Worm (Caenorhabditis elegans) whole organism, late embryonic: Measurements from ENCODE around the gene C31H2.14.

Source experiments
- C08G9.2 ChIP-seq: sonication (generic microtip); optimal IDR thresholded peaks from 2 replicates; lab custom pipeline; 2016; ENCODE audit warnings: mild to moderate bottlenecking, missing genetic modification characterization, moderate library complexity, missing compliant biosample characterization
- C38D4.7 ChIP-seq: fragments of 200-800 bp; sonication (Bioruptor generic); optimal IDR thresholded peaks from 2 replicates; lab custom pipeline; 2018; ENCODE audit warnings: mild to moderate bottlenecking, missing genetic modification characterization, moderate library complexity, missing compliant biosample characterization
- F13H6.1 ChIP-seq: sonication (generic microtip); optimal IDR thresholded peaks from 2 replicates; lab custom pipeline; 2016; ENCODE audit warnings: missing genetic modification characterization, missing compliant biosample characterization
- K09A11.1 ChIP-seq: sonication (generic microtip); optimal IDR thresholded peaks from 2 replicates; lab custom pipeline; 2017; ENCODE audit warnings: antibody characterized with exemption, mild to moderate bottlenecking, missing genetic modification characterization, missing compliant biosample characterization; ENCODE audit not compliant: insufficient read depth
- T23F11.4 ChIP-seq: fragments of 200-800 bp; sonication (Bioruptor generic); optimal IDR thresholded peaks from 2 replicates; lab custom pipeline; 2018; ENCODE audit warnings: mild to moderate bottlenecking, missing genetic modification characterization, missing compliant biosample characterization
- ceh-14 ChIP-seq: sonication (generic microtip); optimal IDR thresholded peaks from 2 replicates; lab custom pipeline; 2016; ENCODE audit warnings: missing genotype, missing genetic modification characterization, missing compliant biosample characterization
- ceh-2 ChIP-seq: sonication (generic microtip); optimal IDR thresholded peaks from 2 replicates; lab custom pipeline; 2016; ENCODE audit warnings: missing genotype, missing genetic modification characterization, missing compliant biosample characterization
- ceh-30 ChIP-seq: fragments of 150-350 bp; optimal IDR thresholded peaks from 2 replicates; lab custom pipeline; 2014; ENCODE audit warnings: missing biosample characterization, missing genetic modification characterization
- ceh-31 ChIP-seq: sonication (generic microtip); optimal IDR thresholded peaks from 2 replicates; lab custom pipeline; 2016; ENCODE audit warnings: missing genetic modification characterization, missing compliant biosample characterization
- ceh-34 ChIP-seq: sonication (generic microtip); optimal IDR thresholded peaks from 2 replicates; lab custom pipeline; 2016; ENCODE audit warnings: mild to moderate bottlenecking, missing genetic modification characterization, missing compliant biosample characterization
- ceh-6 ChIP-seq: fragments of 200-800 bp; sonication (Bioruptor generic); optimal IDR thresholded peaks from 2 replicates; lab custom pipeline; 2018; ENCODE audit warnings: mild to moderate bottlenecking, missing genetic modification characterization, missing compliant biosample characterization
- che-1 ChIP-seq: sonication (generic microtip); optimal IDR thresholded peaks from 2 replicates; lab custom pipeline; 2016; ENCODE audit warnings: mild to moderate bottlenecking, missing genetic modification characterization, missing compliant biosample characterization
- dmd-4 ChIP-seq: sonication (generic microtip); optimal IDR thresholded peaks from 2 replicates; lab custom pipeline; 2016; ENCODE audit warnings: borderline replicate concordance, missing genetic modification characterization, missing compliant biosample characterization
- dve-1 ChIP-seq: sonication (generic microtip); optimal IDR thresholded peaks from 2 replicates; lab custom pipeline; 2017; ENCODE audit warnings: antibody characterized with exemption, mild to moderate bottlenecking, missing genetic modification characterization, missing compliant biosample characterization
- elt-2 ChIP-seq: sonication (generic microtip); optimal IDR thresholded peaks from 2 replicates; lab custom pipeline; 2016; ENCODE audit warnings: missing genetic modification reagents, missing genetic modification characterization, missing compliant biosample characterization
- elt-4 ChIP-seq: sonication (generic microtip); optimal IDR thresholded peaks from 2 replicates; lab custom pipeline; 2016; ENCODE audit warnings: missing genetic modification characterization, missing compliant biosample characterization
- ets-4 ChIP-seq: sonication (generic microtip); optimal IDR thresholded peaks from 2 replicates; lab custom pipeline; 2016; ENCODE audit warnings: missing genetic modification characterization, missing compliant biosample characterization
- fax-1 ChIP-seq: sonication (generic microtip); optimal IDR thresholded peaks from 2 replicates; lab custom pipeline; 2016; ENCODE audit warnings: missing genotype, missing genetic modification characterization, missing compliant biosample characterization
- fkh-10 ChIP-seq: fragments of 150-350 bp; optimal IDR thresholded peaks from 2 replicates; lab custom pipeline; 2014; ENCODE audit warnings: missing biosample characterization, missing genetic modification reagents, missing genetic modification characterization
- gmeb-2 ChIP-seq: sonication (generic microtip); optimal IDR thresholded peaks from 2 replicates; lab custom pipeline; 2016; ENCODE audit warnings: missing genetic modification characterization, inconsistent platforms, missing compliant biosample characterization
- hlh-13 ChIP-seq: fragments of 200-800 bp; sonication (Bioruptor generic); optimal IDR thresholded peaks from 2 replicates; lab custom pipeline; 2018; ENCODE audit warnings: mild to moderate bottlenecking, missing genetic modification characterization, missing compliant biosample characterization
- madf-2 ChIP-seq: sonication (generic microtip); optimal IDR thresholded peaks from 2 replicates; lab custom pipeline; 2017; ENCODE audit warnings: missing genetic modification characterization, missing compliant biosample characterization
- nfya-1 ChIP-seq: sonication (generic microtip); optimal IDR thresholded peaks from 2 replicates; lab custom pipeline; 2017; ENCODE audit warnings: missing genetic modification characterization, mild to moderate bottlenecking, missing compliant biosample characterization, antibody characterized with exemption, moderate library complexity
- nhr-232 ChIP-seq: sonication (generic microtip); optimal IDR thresholded peaks from 2 replicates; lab custom pipeline; 2016; ENCODE audit warnings: missing genetic modification characterization, missing compliant biosample characterization
- odd-2 ChIP-seq: sonication (generic microtip); optimal IDR thresholded peaks from 2 replicates; lab custom pipeline; 2017; ENCODE audit warnings: antibody characterized with exemption, mild to moderate bottlenecking, missing genetic modification characterization, missing compliant biosample characterization
- pat-9 ChIP-seq: fragments of 200-800 bp; sonication (Bioruptor generic); optimal IDR thresholded peaks from 2 replicates; lab custom pipeline; 2018; ENCODE audit warnings: mild to moderate bottlenecking, missing genetic modification characterization, moderate library complexity, missing compliant biosample characterization
- pha-2 ChIP-seq: sonication (generic microtip); optimal IDR thresholded peaks from 2 replicates; lab custom pipeline; 2017; ENCODE audit warnings: mild to moderate bottlenecking, missing genetic modification characterization, missing compliant biosample characterization
- pha-4 ChIP-seq: fragments of 150-350 bp; optimal IDR thresholded peaks from 2 replicates; lab custom pipeline; 2018; ENCODE audit warnings: missing biosample characterization, missing genetic modification reagents, missing genetic modification characterization
- pros-1 ChIP-seq: fragments of 150-350 bp; optimal IDR thresholded peaks from 2 replicates; lab custom pipeline; 2014; ENCODE audit warnings: missing biosample characterization, missing genetic modification reagents, missing genetic modification characterization
- rnt-1 ChIP-seq: sonication (generic microtip); optimal IDR thresholded peaks from 2 replicates; lab custom pipeline; 2016; ENCODE audit warnings: missing genetic modification characterization, missing compliant biosample characterization
- syd-9 ChIP-seq: sonication (generic microtip); optimal IDR thresholded peaks from 2 replicates; lab custom pipeline; 2016; ENCODE audit warnings: mild to moderate bottlenecking, missing genetic modification characterization, moderate library complexity, missing compliant biosample characterization
- tbx-7 ChIP-seq: sonication (generic microtip); optimal IDR thresholded peaks from 2 replicates; lab custom pipeline; 2016; ENCODE audit warnings: missing genotype, missing genetic modification characterization, missing compliant biosample characterization
- ttx-3 ChIP-seq: sonication (generic microtip); optimal IDR thresholded peaks from 2 replicates; lab custom pipeline; 2016; ENCODE audit warnings: missing genetic modification reagents, missing genetic modification characterization, missing compliant biosample characterization
- unc-3 ChIP-seq, 2 experiments: fragments of 200-800 bp in 1 of 2; sonication (Bioruptor generic) in 1 of 2; sonication (generic microtip) in 1 of 2; conservative IDR thresholded peaks in 1 of 2; optimal IDR thresholded peaks in 1 of 2; 2 replicates each; pipeline versions ENCODE4 v1.3.6 to Lab custom; 2016 to 2022; ENCODE audit warnings: missing compliant biosample characterization in 2 of 2, missing genetic modification characterization in 2 of 2, missing genetic modification reagents in 1 of 2
- unc-42 ChIP-seq: sonication (generic microtip); optimal IDR thresholded peaks from 2 replicates; lab custom pipeline; 2016; ENCODE audit warnings: missing genotype, missing genetic modification characterization, missing compliant biosample characterization
- unc-55 ChIP-seq: sonication (generic microtip); optimal IDR thresholded peaks from 2 replicates; lab custom pipeline; 2017; ENCODE audit warnings: missing biosample characterization, missing genetic modification reagents, missing genetic modification characterization
- zip-5 ChIP-seq: sonication (generic microtip); optimal IDR thresholded peaks from 2 replicates; lab custom pipeline; 2016; ENCODE audit warnings: missing genetic modification characterization, missing compliant biosample characterization
- ztf-16 ChIP-seq: sonication (generic microtip); optimal IDR thresholded peaks from 2 replicates; lab custom pipeline; 2017; ENCODE audit warnings: missing genetic modification characterization, missing compliant biosample characterization

Gene C31H2.14

DNA sequence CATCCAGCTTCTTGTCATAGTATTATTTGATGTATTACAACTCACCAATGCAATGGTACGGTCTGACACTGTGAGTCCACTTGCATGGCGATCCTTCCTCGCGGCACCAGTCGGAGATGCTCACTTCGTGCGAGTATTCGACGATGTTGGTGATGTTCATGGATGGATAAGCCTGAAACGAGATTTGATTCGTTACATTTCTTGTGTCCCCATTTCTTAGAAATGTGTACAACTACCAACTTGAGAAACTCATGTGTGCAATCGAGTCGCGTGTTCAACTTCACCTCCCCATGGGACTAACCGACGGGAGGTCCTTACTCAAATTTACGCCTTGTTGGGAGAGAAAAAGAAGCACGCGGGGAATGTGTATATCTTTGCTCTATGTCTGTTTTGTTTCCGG lies 32.5 kb upstream of the C31H2.14 start:
- TF ChIP-seq C08G9.2, result no peak
- no peak for TF ChIP-seq dmd-4 (tag; lab: Kevin White, UChicago)
- TF ChIP-seq elt-4, result no peak
- no peak for TF ChIP-seq ceh-31

DNA sequence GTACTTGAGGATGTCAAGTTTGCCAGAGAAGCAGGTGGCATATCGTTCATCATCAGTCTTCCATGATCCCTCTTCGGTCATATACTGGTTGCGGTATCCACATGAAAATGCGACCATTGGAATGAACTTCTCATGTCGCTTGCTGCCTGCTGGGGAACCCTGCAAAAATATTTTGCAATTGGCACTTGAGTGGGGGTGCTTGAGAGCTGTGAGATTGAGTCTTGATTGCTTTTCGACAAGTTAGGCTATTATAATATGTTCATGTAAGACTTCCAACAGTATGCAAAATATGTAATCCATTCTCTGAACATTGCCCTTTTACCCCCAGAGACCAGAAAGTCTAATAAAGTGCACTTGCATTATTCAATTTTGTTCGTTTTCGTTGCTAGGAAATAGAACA lies 31.8 kb upstream of the C31H2.14 start:
- TF ChIP-seq hlh-13 (GFP tag; lab: Kevin White, UChicago) (no peak), pha-4 (no peak), pat-9 (tag; lab: Kevin White, UChicago) (no peak), odd-2 (tag; lab: Kevin White, UChicago) (no peak), che-1 (tag; lab: Kevin White, UChicago) (no peak), C38D4.7 (GFP tag; lab: Kevin White, UChicago) (no peak), unc-3 (GFP tag; conservative IDR thresholded peaks at IDR 0.05; lab: Robert Waterston, UW) (no peak), unc-3 (tag; optimal IDR thresholded peaks at IDR 0.05; lab: Kevin White, UChicago) (no peak), ceh-6 (GFP tag; lab: Kevin White, UChicago) (no peak), fkh-10 (GFP tag; lab: Kevin White, UChicago) (no peak), nfya-1 (tag; lab: Kevin White, UChicago) (no peak)

ce11 chrX:5116816-5117459 lies 31.1 kb upstream of the C31H2.14 start, which contains the start of gene apl-1:
Gene apl-1, minus strand, starts transcription at chrX:5116866.
- TF ChIP-seq gmeb-2 (tag; lab: Kevin White, UChicago) (no peak), ztf-16 (tag; lab: Kevin White, UChicago) (no peak), C38D4.7 (GFP tag; lab: Kevin White, UChicago) (no peak), K09A11.1 (tag; lab: Kevin White, UChicago) (no peak), T23F11.4 (no peak), pat-9 (tag; lab: Kevin White, UChicago) (no peak), tbx-7 (tag; lab: Kevin White, UChicago) (no peak), ets-4 (tag; lab: Kevin White, UChicago) (no peak), syd-9 (tag; lab: Kevin White, UChicago) (no peak), ceh-6 (GFP tag; lab: Kevin White, UChicago) (no peak)

- peak; percentile 99 for TF ChIP-seq unc-42
- no peak for TF ChIP-seq ttx-3 (tag; lab: Kevin White, UChicago)
- no peak for TF ChIP-seq nhr-232 (tag; lab: Kevin White, UChicago)
These were observed 30.4 kb upstream of the C31H2.14 start for ce11 chrX:5117571-5117970.

DNA sequence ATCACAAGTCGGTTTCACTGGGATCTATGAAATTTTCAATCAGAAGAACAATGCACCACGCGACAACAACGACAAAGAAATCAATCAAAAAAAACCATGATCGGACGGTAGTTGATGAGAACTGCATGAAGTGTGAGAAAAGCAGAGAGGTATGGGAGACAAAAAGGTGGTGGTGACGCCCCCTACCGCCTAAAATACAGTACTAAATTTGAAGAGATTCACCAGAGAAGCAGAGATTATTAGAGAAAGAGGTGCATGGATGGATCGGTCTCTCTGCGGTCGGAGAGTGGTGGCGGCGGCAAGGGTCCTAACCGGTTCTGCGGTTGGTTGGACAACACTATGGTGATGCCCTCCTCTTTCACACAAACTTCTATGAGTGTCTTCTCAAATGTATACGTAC lies 28.8 kb upstream of the C31H2.14 start:
- TF ChIP-seq ttx-3 (tag; lab: Kevin White, UChicago), result no peak
- peak; percentile 25 for TF ChIP-seq ceh-34 (tag; lab: Kevin White, UChicago)
- TF ChIP-seq F13H6.1 (tag; lab: Kevin White, UChicago), result peak; percentile 13
- TF ChIP-seq nfya-1 (tag; lab: Kevin White, UChicago), result peak; percentile 59
- no peak for TF ChIP-seq ceh-30 (tag; lab: Kevin White, UChicago)
- TF ChIP-seq rnt-1 (tag; lab: Kevin White, UChicago), result peak; percentile 81
- peak; percentile 45 for TF ChIP-seq ceh-31

- no peak for TF ChIP-seq ceh-2 (tag; lab: Kevin White, UChicago)
- TF ChIP-seq zip-5 (tag; lab: Kevin White, UChicago), result no peak
- TF ChIP-seq dve-1, result no peak
- TF ChIP-seq pha-2 (tag; lab: Kevin White, UChicago), result no peak
- no peak for TF ChIP-seq elt-2 (tag; lab: Kevin White, UChicago)
- TF ChIP-seq madf-2 (tag; lab: Kevin White, UChicago), result no peak
- TF ChIP-seq dmd-4 (tag; lab: Kevin White, UChicago), result no peak
- TF ChIP-seq pros-1 (tag; lab: Kevin White, UChicago), result no peak
- TF ChIP-seq fax-1 (tag; lab: Kevin White, UChicago), result no peak
- no peak for TF ChIP-seq ceh-14 (tag; lab: Kevin White, UChicago)
- TF ChIP-seq che-1 (tag; lab: Kevin White, UChicago), result no peak
- TF ChIP-seq unc-42, result no peak
- no peak for TF ChIP-seq unc-55 (GFP tag; lab: Kevin White, UChicago)
- no peak for TF ChIP-seq nfya-1 (tag; lab: Kevin White, UChicago)
- TF ChIP-seq ceh-6 (GFP tag; lab: Kevin White, UChicago), result no peak
- no peak for TF ChIP-seq ztf-16 (tag; lab: Kevin White, UChicago)
These were observed 28.3 kb upstream of the C31H2.14 start for ce11 chrX:5119686-5120085.
